Worm (Caenorhabditis elegans) whole organism, young adult: Measurements from ENCODE around the gene W01D2.1.
A peak's percentile ranks its signal among the peaks of the same experiment; 100 is the strongest.

ENCODE experiments used
- C17E4.6 ChIP-seq: fragments of 200-800 bp; sonication (Bioruptor generic); IDR thresholded peaks from 2 replicates; pipeline ENCODE4 v1.3.6; 2022; ENCODE audit warnings: missing genetic modification reagents, missing genetic modification characterization, missing compliant biosample characterization
- F49E8.2 ChIP-seq: sonication (generic microtip); optimal IDR thresholded peaks from 3 replicates; lab custom pipeline; 2017; ENCODE audit warnings: missing genetic modification characterization, mild to moderate bottlenecking, missing compliant biosample characterization, antibody characterized with exemption, moderate library complexity; ENCODE audit not compliant: insufficient read depth
- F57C9.4 ChIP-seq: sonication (generic microtip); optimal IDR thresholded peaks from 2 replicates; lab custom pipeline; 2017; ENCODE audit warnings: mild to moderate bottlenecking, missing genetic modification characterization, missing compliant biosample characterization
- ama-1 ChIP-seq, 3 experiments: fragments of 150-350 bp in 1 of 3; sonication (generic microtip) in 2 of 3; optimal IDR thresholded peaks; 2 replicates each; lab custom pipeline; 2014 to 2018; ENCODE audit warnings: missing biosample characterization in 2 of 3, missing genetic modification characterization in 2 of 3, missing genetic modification reagents in 2 of 3
- aptf-3 ChIP-seq: fragments of 200-800 bp; sonication (Bioruptor generic); IDR thresholded peaks from 2 replicates; pipeline ENCODE4 v1.3.6; 2022; ENCODE audit warnings: missing genetic modification characterization, missing compliant biosample characterization
- bed-2 ChIP-seq: fragments of 200-800 bp; sonication (Bioruptor generic); IDR thresholded peaks from 2 replicates; pipeline ENCODE4 v1.3.6; 2022; ENCODE audit warnings: missing genetic modification reagents, missing genetic modification characterization, missing compliant biosample characterization
- cebp-2 ChIP-seq: fragments of 200-800 bp; sonication (Bioruptor generic); IDR thresholded peaks from 2 replicates; pipeline ENCODE4 v1.3.6; 2022; ENCODE audit warnings: missing genetic modification characterization, missing compliant biosample characterization
- ceh-100 ChIP-seq: fragments of 200-800 bp; sonication (Bioruptor generic); IDR thresholded peaks from 2 replicates; pipeline ENCODE4 v1.3.6; 2022; ENCODE audit warnings: missing genetic modification reagents, missing genetic modification characterization, missing compliant biosample characterization
- die-1 ChIP-seq: sonication (generic microtip); optimal IDR thresholded peaks from 2 replicates; lab custom pipeline; 2016; ENCODE audit warnings: missing genotype, mild to moderate bottlenecking, missing genetic modification characterization, missing compliant biosample characterization
- dpl-1 ChIP-seq: fragments of 150-350 bp; optimal IDR thresholded peaks from 2 replicates; lab custom pipeline; 2014; ENCODE audit warnings: missing biosample characterization, missing genetic modification reagents, missing genetic modification characterization
- efl-1 ChIP-seq: fragments of 150-350 bp; optimal IDR thresholded peaks from 2 replicates; lab custom pipeline; 2014; ENCODE audit warnings: missing biosample characterization, missing genetic modification reagents, missing genetic modification characterization
- hmg-20 ChIP-seq: fragments of 200-800 bp; sonication (Bioruptor generic); IDR thresholded peaks from 2 replicates; pipeline ENCODE4 v1.3.6; 2022; ENCODE audit warnings: missing genetic modification reagents, missing genetic modification characterization, missing compliant biosample characterization
- hrde-1 ChIP-seq: sonication (generic microtip); optimal IDR thresholded peaks from 2 replicates; lab custom pipeline; 2016; ENCODE audit warnings: missing genetic modification characterization, mild to moderate bottlenecking, missing compliant biosample characterization, moderate library complexity, missing genotype, missing genetic modification reagents, borderline replicate concordance
- lin-35 ChIP-seq, 3 experiments: fragments of 150-350 bp in 2 of 3; sonication (generic microtip) in 1 of 3; optimal IDR thresholded peaks; 2 replicates each; lab custom pipeline; 2014 to 2018; ENCODE audit warnings: missing biosample characterization in 3 of 3, missing genetic modification characterization in 3 of 3, missing genetic modification reagents in 3 of 3
- lir-1 ChIP-seq: fragments of 200-800 bp; sonication (Bioruptor generic); conservative IDR thresholded peaks from 2 replicates; pipeline ENCODE4 v1.3.6; 2022; ENCODE audit warnings: missing genetic modification reagents, missing genetic modification characterization, missing compliant biosample characterization
- madf-3 ChIP-seq: fragments of 200-800 bp; sonication (Bioruptor generic); IDR thresholded peaks from 2 replicates; pipeline ENCODE4 v1.3.6; 2022; ENCODE audit warnings: missing genetic modification reagents, missing genetic modification characterization, missing compliant biosample characterization
- mcd-1 ChIP-seq: fragments of 200-800 bp; sonication (Bioruptor generic); IDR thresholded peaks from 2 replicates; pipeline ENCODE4 v1.3.6; 2022; ENCODE audit warnings: missing genetic modification reagents, missing genetic modification characterization, missing compliant biosample characterization
- mes-4 ChIP-seq: sonication (generic microtip); optimal IDR thresholded peaks from 2 replicates; lab custom pipeline; 2016; ENCODE audit warnings: missing genotype, missing genetic modification characterization, missing compliant biosample characterization
- nfya-1 ChIP-seq: sonication (generic microtip); optimal IDR thresholded peaks from 2 replicates; lab custom pipeline; 2017; ENCODE audit warnings: antibody characterized with exemption, missing compliant biosample characterization, missing genetic modification characterization, borderline replicate concordance; ENCODE audit not compliant: insufficient read depth
- nhr-120 ChIP-seq: fragments of 200-800 bp; sonication (Bioruptor generic); IDR thresholded peaks from 2 replicates; pipeline ENCODE4 v1.3.6; 2022; ENCODE audit warnings: missing genetic modification characterization, missing compliant biosample characterization
- nhr-179 ChIP-seq: sonication (generic microtip); optimal IDR thresholded peaks from 2 replicates; lab custom pipeline; 2016; ENCODE audit warnings: mild to moderate bottlenecking, missing genetic modification characterization, missing compliant biosample characterization
- snpc-1.3 ChIP-seq: sonication (generic microtip); optimal IDR thresholded peaks from 2 replicates; lab custom pipeline; 2017; ENCODE audit warnings: missing genetic modification characterization, mild to moderate bottlenecking, missing compliant biosample characterization, antibody characterized with exemption, moderate library complexity, missing genotype, missing genetic modification reagents; ENCODE audit not compliant: insufficient read depth
- somi-1 ChIP-seq: fragments of 200-800 bp; sonication (Bioruptor generic); optimal IDR thresholded peaks from 2 replicates; lab custom pipeline; 2018; ENCODE audit warnings: mild to moderate bottlenecking, missing genetic modification characterization, missing compliant biosample characterization
- sptf-2 ChIP-seq: fragments of 200-800 bp; sonication (Bioruptor generic); optimal IDR thresholded peaks from 2 replicates; lab custom pipeline; 2018; ENCODE audit warnings: mild to moderate bottlenecking, missing genetic modification characterization, missing compliant biosample characterization
- zfh-2 ChIP-seq: fragments of 200-800 bp; sonication (Bioruptor generic); conservative IDR thresholded peaks from 2 replicates; pipeline ENCODE4 v1.3.6; 2022; ENCODE audit warnings: missing genetic modification reagents, missing genetic modification characterization, missing compliant biosample characterization
- ztf-28 ChIP-seq: fragments of 200-800 bp; sonication (Bioruptor generic); IDR thresholded peaks from 2 replicates; pipeline ENCODE4 v1.3.6; 2022; ENCODE audit warnings: missing genetic modification reagents, missing genetic modification characterization, missing compliant biosample characterization
- ztf-6 ChIP-seq: fragments of 200-800 bp; sonication (Bioruptor generic); IDR thresholded peaks from 2 replicates; pipeline ENCODE4 v1.3.6; 2022; ENCODE audit warnings: missing genetic modification reagents, missing genetic modification characterization, missing compliant biosample characterization

Gene W01D2.1

DNA sequence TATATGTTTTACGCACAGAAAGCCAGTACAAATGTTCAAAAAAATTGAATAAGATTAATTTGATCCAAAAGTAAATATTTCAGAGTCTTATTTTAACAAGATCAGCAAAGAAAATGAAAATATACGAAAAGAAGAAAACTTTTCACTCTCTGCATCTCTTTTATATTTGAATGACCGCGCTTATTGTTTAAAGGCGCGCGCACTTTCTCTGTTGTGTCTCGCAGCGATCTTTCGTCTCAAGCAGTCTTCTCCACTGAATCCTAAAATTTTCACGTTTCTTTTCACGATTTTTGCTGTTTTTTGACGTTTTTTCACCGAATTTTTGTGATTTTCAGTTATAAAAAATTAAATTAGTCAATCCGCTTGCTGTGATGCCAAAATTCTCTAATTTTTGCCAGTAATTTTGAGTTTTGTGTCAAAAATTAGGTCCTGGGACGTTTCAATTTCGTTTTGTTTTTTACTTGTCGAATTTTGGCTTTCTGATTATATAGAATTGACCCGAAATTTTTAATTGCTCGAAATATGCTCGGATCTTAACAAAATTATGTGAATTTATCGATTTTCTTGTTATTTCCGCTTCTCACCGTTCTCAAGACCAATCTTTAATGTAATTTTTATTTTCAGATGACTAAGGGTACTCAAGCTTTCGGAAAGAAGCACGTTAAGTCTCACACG is at the start of gene W01D2.1 (continued):
- no peak for TF ChIP-seq hmg-20 (GFP tag; lab: Robert Waterston, UW)
- TF ChIP-seq nhr-120 (GFP tag; lab: Robert Waterston, UW): no peak
- no peak for TF ChIP-seq ama-1 (optimal IDR thresholded peaks at IDR 0.05; lab: Kevin White, UChicago)
- TF ChIP-seq ama-1 (GFP tag; optimal IDR thresholded peaks at IDR 0.05; lab: Kevin White, UChicago): peak in 1 of 2 experiments; percentile 10
- no peak for TF ChIP-seq somi-1
- TF ChIP-seq ceh-100 (GFP tag; lab: Robert Waterston, UW): no peak
- no peak for TF ChIP-seq sptf-2 (GFP tag; lab: Kevin White, UChicago)
- TF ChIP-seq ztf-6 (GFP tag; lab: Robert Waterston, UW): no peak
- no peak for TF ChIP-seq lir-1 (GFP tag; lab: Robert Waterston, UW)
- peak; percentile 67 for TF ChIP-seq efl-1 (GFP tag; lab: Kevin White, UChicago)
- TF ChIP-seq C17E4.6 (GFP tag; lab: Robert Waterston, UW): no peak
- TF ChIP-seq nhr-179: no peak
- peak; percentile 65 for TF ChIP-seq dpl-1 (GFP tag; lab: Kevin White, UChicago)
- no peak for TF ChIP-seq cebp-2 (GFP tag; lab: Robert Waterston, UW)
- peak in 1 of 3 experiments; percentile 64 for TF ChIP-seq lin-35 (GFP tag; optimal IDR thresholded peaks at IDR 0.05; lab: Kevin White, UChicago)
- TF ChIP-seq mcd-1 (GFP tag; lab: Robert Waterston, UW): 0 out of 2 replicates have a peak, but pooled peaks have one; percentile 36
- no peak for TF ChIP-seq bed-2 (GFP tag; lab: Robert Waterston, UW)
- no peak for TF ChIP-seq madf-3 (GFP tag; lab: Robert Waterston, UW)
- TF ChIP-seq F49E8.2 (tag; lab: Kevin White, UChicago): peak; percentile 19

ce11 chrII:14765697-14766096 is 49.6 kb upstream of the W01D2.1 start:
- TF ChIP-seq aptf-3 (GFP tag; lab: Robert Waterston, UW): 0 out of 2 replicates have a peak, but pooled peaks have one; percentile 66
- TF ChIP-seq, all 124 proteins: peak for 1; not testable (repeated sequence) for 123

DNA sequence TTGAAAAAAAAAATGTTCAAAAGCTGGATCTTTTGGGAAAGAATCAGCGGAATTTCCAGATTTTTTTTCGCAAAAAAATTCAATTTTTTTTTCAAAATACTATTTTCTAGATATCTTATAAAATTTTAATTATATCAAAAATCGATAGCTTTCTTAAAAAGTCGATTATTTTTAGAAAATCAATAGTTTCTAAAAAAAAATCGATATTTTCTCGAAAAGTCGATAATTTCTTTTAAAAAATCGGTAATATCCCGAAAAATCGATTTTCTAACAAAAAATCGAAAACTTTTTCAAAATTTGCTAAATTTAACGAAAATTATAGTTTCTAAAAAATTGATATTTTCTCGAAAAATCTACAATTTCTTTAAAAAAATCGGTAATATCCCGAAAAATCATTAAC is 46.5 kb upstream of the W01D2.1 start:
- no peak for TF ChIP-seq die-1 (tag; lab: Kevin White, UChicago)
- TF ChIP-seq nfya-1 (tag; lab: Kevin White, UChicago): no peak
- no peak for TF ChIP-seq hrde-1
- TF ChIP-seq ztf-28: no peak
- TF ChIP-seq snpc-1.3 (tag; lab: Kevin White, UChicago): no peak

- TF ChIP-seq mcd-1 (GFP tag; lab: Robert Waterston, UW) (no peak), zfh-2 (GFP tag; lab: Robert Waterston, UW) (peak; percentile 59; the same call in 1 of the 2 replicates)
Observed at ce11 chrII:14771096-14771495, 44.2 kb upstream of the W01D2.1 start.

- TF ChIP-seq mes-4 (tag; lab: Kevin White, UChicago) (no peak), F57C9.4 (tag; lab: Kevin White, UChicago) (no peak), zfh-2 (GFP tag; lab: Robert Waterston, UW) (peak; percentile 73)
Observed at ce11 chrII:14772113-14772512, 43.2 kb upstream of the W01D2.1 start.
